Worm (Caenorhabditis elegans) whole organism, young adult: Measurements from ENCODE around the gene K06H7.1.

Source experiments
- B0019.2 ChIP-seq: fragments of 200-800 bp; sonication (Bioruptor generic); conservative IDR thresholded peaks from 2 replicates; pipeline ENCODE4 v1.3.6; 2022; ENCODE audit warnings: missing genetic modification reagents, missing genetic modification characterization, missing compliant biosample characterization
- B0035.1 ChIP-seq: sonication (generic microtip); optimal IDR thresholded peaks from 2 replicates; lab custom pipeline; 2016; ENCODE audit warnings: missing genetic modification characterization, mild to moderate bottlenecking, missing compliant biosample characterization, missing genotype, missing genetic modification reagents
- B0336.3 ChIP-seq: fragments of 200-800 bp; sonication (Bioruptor generic); IDR thresholded peaks from 2 replicates; pipeline ENCODE4 v1.3.6; 2022; ENCODE audit warnings: missing genetic modification characterization, missing compliant biosample characterization
- C17E4.6 ChIP-seq: fragments of 200-800 bp; sonication (Bioruptor generic); IDR thresholded peaks from 2 replicates; pipeline ENCODE4 v1.3.6; 2022; ENCODE audit warnings: missing genetic modification reagents, missing genetic modification characterization, missing compliant biosample characterization
- F49E8.2 ChIP-seq: sonication (generic microtip); optimal IDR thresholded peaks from 3 replicates; lab custom pipeline; 2017; ENCODE audit warnings: missing genetic modification characterization, mild to moderate bottlenecking, missing compliant biosample characterization, antibody characterized with exemption, moderate library complexity; ENCODE audit not compliant: insufficient read depth
- F55B11.4 ChIP-seq: sonication (generic microtip); optimal IDR thresholded peaks from 2 replicates; lab custom pipeline; 2016; ENCODE audit warnings: missing compliant biosample characterization, missing genetic modification characterization, borderline replicate concordance; ENCODE audit not compliant: insufficient read depth
- K12H6.12 ChIP-seq: fragments of 200-800 bp; sonication (Bioruptor generic); optimal IDR thresholded peaks from 2 replicates; lab custom pipeline; 2018; ENCODE audit warnings: mild to moderate bottlenecking, missing genetic modification characterization, missing compliant biosample characterization
- T07F8.4 ChIP-seq: sonication (generic microtip); optimal IDR thresholded peaks from 2 replicates; lab custom pipeline; 2016; ENCODE audit warnings: mild to moderate bottlenecking, missing genetic modification characterization, moderate library complexity, missing compliant biosample characterization
- T26A5.8 ChIP-seq: sonication (generic microtip); optimal IDR thresholded peaks from 2 replicates; lab custom pipeline; 2016; ENCODE audit warnings: missing genetic modification characterization, missing compliant biosample characterization
- Y56A3A.18 ChIP-seq: fragments of 200-800 bp; sonication (Bioruptor generic); IDR thresholded peaks from 2 replicates; pipeline ENCODE4 v1.3.6; 2022; ENCODE audit warnings: missing genetic modification reagents, missing genetic modification characterization, missing compliant biosample characterization
- Y67H2A.10 ChIP-seq: fragments of 200-800 bp; sonication (Bioruptor generic); conservative IDR thresholded peaks from 2 replicates; pipeline ENCODE4 v1.3.6; 2022; ENCODE audit warnings: missing genetic modification reagents, missing genetic modification characterization, missing compliant biosample characterization
- ZK185.1 ChIP-seq: sonication (generic microtip); optimal IDR thresholded peaks from 2 replicates; lab custom pipeline; 2016; ENCODE audit warnings: mild to moderate bottlenecking, missing genetic modification characterization, missing compliant biosample characterization; ENCODE audit not compliant: poor library complexity, severe bottlenecking
- ama-1 ChIP-seq, 3 experiments: fragments of 150-350 bp in 1 of 3; sonication (generic microtip) in 2 of 3; optimal IDR thresholded peaks; 2 replicates each; lab custom pipeline; 2014 to 2018; ENCODE audit warnings: missing biosample characterization in 2 of 3, missing genetic modification characterization in 2 of 3, missing genetic modification reagents in 2 of 3
- aptf-2 ChIP-seq: fragments of 200-800 bp; sonication (Bioruptor generic); conservative IDR thresholded peaks from 2 replicates; pipeline ENCODE4 v1.3.6; 2022; ENCODE audit warnings: missing genetic modification reagents, missing genetic modification characterization, missing compliant biosample characterization
- atf-7 ChIP-seq: sonication (generic microtip); optimal IDR thresholded peaks from 2 replicates; lab custom pipeline; 2017; ENCODE audit warnings: mild to moderate bottlenecking, missing genetic modification characterization, missing compliant biosample characterization
- athp-1 ChIP-seq: sonication (generic microtip); optimal IDR thresholded peaks from 2 replicates; lab custom pipeline; 2017; ENCODE audit warnings: mild to moderate bottlenecking, missing genetic modification characterization, missing compliant biosample characterization
- attf-3 ChIP-seq: fragments of 200-800 bp; sonication (Bioruptor generic); conservative IDR thresholded peaks from 2 replicates; pipeline ENCODE4 v1.3.6; 2022; ENCODE audit warnings: missing genetic modification reagents, missing genetic modification characterization, missing compliant biosample characterization
- attf-5 ChIP-seq: fragments of 200-800 bp; sonication (Bioruptor generic); optimal IDR thresholded peaks from 2 replicates; lab custom pipeline; 2018; ENCODE audit warnings: mild to moderate bottlenecking, missing genetic modification characterization, missing compliant biosample characterization
- bed-1 ChIP-seq: fragments of 200-800 bp; sonication (Bioruptor generic); IDR thresholded peaks from 2 replicates; pipeline ENCODE4 v1.3.6; 2022; ENCODE audit warnings: missing genetic modification reagents, missing genetic modification characterization, missing compliant biosample characterization
- bed-2 ChIP-seq: fragments of 200-800 bp; sonication (Bioruptor generic); IDR thresholded peaks from 2 replicates; pipeline ENCODE4 v1.3.6; 2022; ENCODE audit warnings: missing genetic modification reagents, missing genetic modification characterization, missing compliant biosample characterization
- ccch-3 ChIP-seq: fragments of 200-800 bp; sonication (Bioruptor generic); optimal IDR thresholded peaks from 2 replicates; lab custom pipeline; 2018; ENCODE audit warnings: mild to moderate bottlenecking, missing genetic modification characterization, missing compliant biosample characterization
- cebp-1 ChIP-seq, 2 experiments: fragments of 200-800 bp in 1 of 2; sonication (Bioruptor generic) in 1 of 2; sonication (generic microtip) in 1 of 2; IDR thresholded peaks in 1 of 2; optimal IDR thresholded peaks in 1 of 2; 2 replicates each; pipeline versions ENCODE4 v1.3.6 to Lab custom; 2017 to 2022; ENCODE audit warnings: missing compliant biosample characterization in 2 of 2, missing genetic modification characterization in 2 of 2, mild to moderate bottlenecking in 1 of 2, missing genetic modification reagents in 1 of 2, moderate library complexity in 1 of 2
- ceh-58 ChIP-seq: fragments of 200-800 bp; sonication (Bioruptor generic); IDR thresholded peaks from 2 replicates; pipeline ENCODE4 v1.3.6; 2022; ENCODE audit warnings: missing genetic modification characterization, missing compliant biosample characterization
- ceh-79 ChIP-seq: sonication (generic microtip); optimal IDR thresholded peaks from 2 replicates; lab custom pipeline; 2017; ENCODE audit warnings: mild to moderate bottlenecking, missing genetic modification characterization, missing compliant biosample characterization
- dox-1 ChIP-seq: fragments of 200-800 bp; sonication (Bioruptor generic); IDR thresholded peaks from 2 replicates; pipeline ENCODE4 v1.3.6; 2022; ENCODE audit warnings: missing genetic modification reagents, missing genetic modification characterization, missing compliant biosample characterization
- egl-18 ChIP-seq: fragments of 200-800 bp; sonication (Bioruptor generic); IDR thresholded peaks from 2 replicates; pipeline ENCODE4 v1.3.6; 2022; ENCODE audit warnings: missing genetic modification reagents, missing genetic modification characterization, missing compliant biosample characterization
- egrh-3 ChIP-seq: fragments of 200-800 bp; sonication (Bioruptor generic); IDR thresholded peaks from 2 replicates; pipeline ENCODE4 v1.3.6; 2022; ENCODE audit warnings: missing genetic modification reagents, missing genetic modification characterization, missing compliant biosample characterization
- hlh-26 ChIP-seq: fragments of 200-800 bp; sonication (Bioruptor generic); conservative IDR thresholded peaks from 2 replicates; pipeline ENCODE4 v1.3.6; 2022; ENCODE audit warnings: missing genetic modification reagents, missing genetic modification characterization, missing compliant biosample characterization
- hmg-1.2 ChIP-seq: fragments of 200-800 bp; sonication (Bioruptor generic); IDR thresholded peaks from 2 replicates; pipeline ENCODE4 v1.3.6; 2022; ENCODE audit warnings: missing genetic modification reagents, missing genetic modification characterization, missing compliant biosample characterization
- let-526 ChIP-seq: fragments of 200-800 bp; sonication (Bioruptor generic); IDR thresholded peaks from 2 replicates; pipeline ENCODE4 v1.3.6; 2022; ENCODE audit warnings: missing genetic modification reagents, missing genetic modification characterization, missing compliant biosample characterization
- lin-40 ChIP-seq: sonication (generic microtip); optimal IDR thresholded peaks from 2 replicates; lab custom pipeline; 2016; ENCODE audit warnings: missing genetic modification characterization, mild to moderate bottlenecking, missing compliant biosample characterization, missing genotype, missing genetic modification reagents
- lir-1 ChIP-seq: fragments of 200-800 bp; sonication (Bioruptor generic); conservative IDR thresholded peaks from 2 replicates; pipeline ENCODE4 v1.3.6; 2022; ENCODE audit warnings: missing genetic modification reagents, missing genetic modification characterization, missing compliant biosample characterization
- madf-10 ChIP-seq: sonication (generic microtip); optimal IDR thresholded peaks from 2 replicates; lab custom pipeline; 2016; ENCODE audit warnings: mild to moderate bottlenecking, missing genetic modification characterization, missing compliant biosample characterization
- nfya-1 ChIP-seq: sonication (generic microtip); optimal IDR thresholded peaks from 2 replicates; lab custom pipeline; 2017; ENCODE audit warnings: antibody characterized with exemption, missing compliant biosample characterization, missing genetic modification characterization, borderline replicate concordance; ENCODE audit not compliant: insufficient read depth
- nhr-120 ChIP-seq: fragments of 200-800 bp; sonication (Bioruptor generic); IDR thresholded peaks from 2 replicates; pipeline ENCODE4 v1.3.6; 2022; ENCODE audit warnings: missing genetic modification characterization, missing compliant biosample characterization
- nhr-27 ChIP-seq: fragments of 200-800 bp; sonication (Bioruptor generic); optimal IDR thresholded peaks from 2 replicates; lab custom pipeline; 2018; ENCODE audit warnings: mild to moderate bottlenecking, missing genetic modification characterization, moderate library complexity, missing compliant biosample characterization
- pha-4 ChIP-seq: fragments of 150-350 bp; sonication (generic microtip); optimal IDR thresholded peaks from 2 replicates; lab custom pipeline; 2014; ENCODE audit warnings: missing biosample characterization, missing genetic modification reagents, missing genetic modification characterization
- snpc-1.3 ChIP-seq: sonication (generic microtip); optimal IDR thresholded peaks from 2 replicates; lab custom pipeline; 2017; ENCODE audit warnings: missing genetic modification characterization, mild to moderate bottlenecking, missing compliant biosample characterization, antibody characterized with exemption, moderate library complexity, missing genotype, missing genetic modification reagents; ENCODE audit not compliant: insufficient read depth
- somi-1 ChIP-seq: fragments of 200-800 bp; sonication (Bioruptor generic); optimal IDR thresholded peaks from 2 replicates; lab custom pipeline; 2018; ENCODE audit warnings: mild to moderate bottlenecking, missing genetic modification characterization, missing compliant biosample characterization
- tbp1 ChIP-seq: fragments of 200-800 bp; sonication (Bioruptor generic); optimal IDR thresholded peaks from 2 replicates; lab custom pipeline; 2018; ENCODE audit warnings: mild to moderate bottlenecking, missing genetic modification characterization, missing compliant biosample characterization
- tbx-9 ChIP-seq: sonication (generic microtip); optimal IDR thresholded peaks from 2 replicates; lab custom pipeline; 2016; ENCODE audit warnings: borderline replicate concordance, missing genetic modification characterization, inconsistent platforms, missing compliant biosample characterization
- tlf-1 ChIP-seq: fragments of 200-800 bp; sonication (Bioruptor generic); optimal IDR thresholded peaks from 2 replicates; lab custom pipeline; 2018; ENCODE audit warnings: mild to moderate bottlenecking, missing genetic modification characterization, missing compliant biosample characterization
- unc-62 ChIP-seq: fragments of 150-350 bp; optimal IDR thresholded peaks from 2 replicates; lab custom pipeline; 2014; ENCODE audit warnings: missing biosample characterization, missing genetic modification reagents, missing genetic modification characterization
- ztf-25 ChIP-seq: fragments of 200-800 bp; sonication (Bioruptor generic); IDR thresholded peaks from 2 replicates; pipeline ENCODE4 v1.3.6; 2022; ENCODE audit warnings: missing genetic modification reagents, missing genetic modification characterization, missing compliant biosample characterization
- ztf-28 ChIP-seq: fragments of 200-800 bp; sonication (Bioruptor generic); IDR thresholded peaks from 2 replicates; pipeline ENCODE4 v1.3.6; 2022; ENCODE audit warnings: missing genetic modification reagents, missing genetic modification characterization, missing compliant biosample characterization

Gene K06H7.1

ce11 chrIII:8109459-8110057, 10.4 kb downstream of the K06H7.1 start:
- TF ChIP-seq ceh-79 (tag; lab: Kevin White, UChicago) (peak; percentile 37), B0336.3 (peak; percentile 54; the same call in 1 of the 2 replicates), nhr-27 (tag; lab: Kevin White, UChicago) (no peak), ccch-3 (no peak), T07F8.4 (tag; lab: Kevin White, UChicago) (peak; percentile 83), F55B11.4 (no peak), nhr-120 (GFP tag; lab: Robert Waterston, UW) (no peak), madf-10 (peak; percentile 63), lin-40 (tag; lab: Kevin White, UChicago) (peak; percentile 71), pha-4 (tag; lab: Kevin White, UChicago) (no peak), F49E8.2 (tag; lab: Kevin White, UChicago) (peak; percentile 65), B0035.1 (peak; percentile 62), egrh-3 (GFP tag; lab: Robert Waterston, UW) (peak; percentile 52), hlh-26 (no peak), ama-1 (optimal IDR thresholded peaks at IDR 0.05; lab: Kevin White, UChicago) (no peak), ama-1 (GFP tag; optimal IDR thresholded peaks at IDR 0.05; lab: Kevin White, UChicago) (peak in 1 of 2 experiments; percentile 90), aptf-2 (no peak), ceh-58 (no peak), attf-5 (GFP tag; lab: Kevin White, UChicago) (peak; percentile 63), unc-62 (GFP tag; lab: Kevin White, UChicago) (no peak), B0019.2 (GFP tag; lab: Robert Waterston, UW) (0 out of 2 replicates have a peak, but pooled peaks have one; percentile 46), T26A5.8 (tag; lab: Kevin White, UChicago) (peak; percentile 61), ztf-28 (GFP tag; lab: Robert Waterston, UW) (peak; percentile 74; the same call in 1 of the 2 replicates), nfya-1 (tag; lab: Kevin White, UChicago) (no peak), tlf-1 (GFP tag; lab: Kevin White, UChicago) (peak; percentile 33), hmg-1.2 (GFP tag; lab: Robert Waterston, UW) (peak; percentile 78), snpc-1.3 (tag; lab: Kevin White, UChicago) (peak; percentile 69), somi-1 (GFP tag; lab: Kevin White, UChicago) (no peak), attf-3 (GFP tag; lab: Robert Waterston, UW) (peak; percentile 64; the same call in 1 of the 2 replicates), ZK185.1 (tag; lab: Kevin White, UChicago) (peak; percentile 59), dox-1 (GFP tag; lab: Robert Waterston, UW) (peak; percentile 89), ztf-25 (GFP tag; lab: Robert Waterston, UW) (peak; percentile 83), bed-1 (GFP tag; lab: Robert Waterston, UW) (no peak), egl-18 (no peak), atf-7 (tag; lab: Kevin White, UChicago) (peak; percentile 19), tbx-9 (tag; lab: Kevin White, UChicago) (no peak), K12H6.12 (peak; percentile 66), tbp1 (peak; percentile 99), Y56A3A.18 (GFP tag; lab: Robert Waterston, UW) (peak; percentile 83), let-526 (GFP tag; lab: Robert Waterston, UW) (no peak), lir-1 (GFP tag; lab: Robert Waterston, UW) (no peak), bed-2 (GFP tag; lab: Robert Waterston, UW) (no peak), athp-1 (tag; lab: Kevin White, UChicago) (peak; percentile 24), cebp-1 (GFP tag; IDR thresholded peaks at IDR 0.05; lab: Robert Waterston, UW) (no peak), cebp-1 (tag; optimal IDR thresholded peaks at IDR 0.05; lab: Kevin White, UChicago) (peak; percentile 73), Y67H2A.10 (GFP tag; lab: Robert Waterston, UW) (0 out of 2 replicates have a peak, but pooled peaks have one; percentile 30), C17E4.6 (GFP tag; lab: Robert Waterston, UW) (peak; percentile 53; the same call in 1 of the 2 replicates)
